Worm (Caenorhabditis elegans) whole organism, mixed stage, embryonic: ENCODE results near the gene str-262.
A peak's percentile ranks its signal among the peaks of the same experiment; 100 is the strongest.

Experiments used
- M03D4.4 ChIP-seq: sonication (generic microtip); optimal IDR thresholded peaks from 2 replicates; lab custom pipeline; 2017; ENCODE audit warnings: mild to moderate bottlenecking, missing genetic modification characterization, missing compliant biosample characterization
- bed-3 ChIP-seq: fragments of 200-800 bp; sonication (Bioruptor generic); optimal IDR thresholded peaks from 3 replicates; lab custom pipeline; 2018; ENCODE audit warnings: mild to moderate bottlenecking, missing genetic modification characterization, moderate library complexity, missing compliant biosample characterization
- blmp-1 ChIP-seq: fragments of 150-350 bp; optimal IDR thresholded peaks from 2 replicates; lab custom pipeline; 2014; ENCODE audit warnings: missing biosample characterization, missing genetic modification characterization
- ceh-39 ChIP-seq: fragments of 150-350 bp; optimal IDR thresholded peaks from 2 replicates; lab custom pipeline; 2014; ENCODE audit warnings: missing biosample characterization, missing genetic modification characterization
- ceh-43 ChIP-seq: fragments of 200-800 bp; sonication (Bioruptor generic); optimal IDR thresholded peaks from 2 replicates; lab custom pipeline; 2018; ENCODE audit warnings: mild to moderate bottlenecking, missing genetic modification characterization, moderate library complexity, missing compliant biosample characterization
- ceh-83 ChIP-seq: fragments of 200-800 bp; sonication (Bioruptor generic); optimal IDR thresholded peaks from 2 replicates; lab custom pipeline; 2018; ENCODE audit warnings: mild to moderate bottlenecking, missing genetic modification characterization, missing compliant biosample characterization
- ces-1 ChIP-seq: fragments of 150-350 bp; optimal IDR thresholded peaks from 2 replicates; lab custom pipeline; 2014; ENCODE audit warnings: missing biosample characterization, missing genetic modification reagents, missing genetic modification characterization
- cnd-1 ChIP-seq: fragments of 200-800 bp; sonication (Bioruptor generic); optimal IDR thresholded peaks from 2 replicates; lab custom pipeline; 2018; ENCODE audit warnings: mild to moderate bottlenecking, missing genetic modification characterization, missing compliant biosample characterization
- drap-1 ChIP-seq: fragments of 200-800 bp; sonication (Bioruptor generic); optimal IDR thresholded peaks from 3 replicates; lab custom pipeline; 2018; ENCODE audit warnings: mild to moderate bottlenecking, missing genetic modification characterization, missing compliant biosample characterization
- elt-1 ChIP-seq: sonication (generic microtip); optimal IDR thresholded peaks from 2 replicates; lab custom pipeline; 2017; ENCODE audit warnings: missing genetic modification characterization, mild to moderate bottlenecking, missing compliant biosample characterization, antibody characterized with exemption, moderate library complexity, borderline replicate concordance; ENCODE audit not compliant: insufficient read depth
- elt-3 ChIP-seq: fragments of 150-350 bp; optimal IDR thresholded peaks from 2 replicates; lab custom pipeline; 2014; ENCODE audit warnings: missing biosample characterization, missing genetic modification characterization
- flh-1 ChIP-seq: fragments of 200-800 bp; sonication (Bioruptor generic); optimal IDR thresholded peaks from 2 replicates; lab custom pipeline; 2018; ENCODE audit warnings: mild to moderate bottlenecking, missing genetic modification characterization, moderate library complexity, missing compliant biosample characterization
- ham-2 ChIP-seq: fragments of 200-800 bp; sonication (Bioruptor generic); optimal IDR thresholded peaks from 2 replicates; lab custom pipeline; 2018; ENCODE audit warnings: mild to moderate bottlenecking, missing genetic modification characterization, missing compliant biosample characterization
- hlh-1 ChIP-seq: fragments of 150-350 bp; optimal IDR thresholded peaks from 2 replicates; lab custom pipeline; 2014; ENCODE audit warnings: missing biosample characterization, missing genetic modification reagents, missing genetic modification characterization
- lin-13 ChIP-seq: fragments of 150-350 bp; optimal IDR thresholded peaks from 2 replicates; lab custom pipeline; 2014; ENCODE audit warnings: missing biosample characterization, missing genetic modification characterization
- lin-32 ChIP-seq: fragments of 200-800 bp; sonication (Bioruptor generic); optimal IDR thresholded peaks from 2 replicates; lab custom pipeline; 2018; ENCODE audit warnings: mild to moderate bottlenecking, missing genetic modification characterization, missing compliant biosample characterization
- lsy-2 ChIP-seq: fragments of 150-350 bp; optimal IDR thresholded peaks from 2 replicates; lab custom pipeline; 2014; ENCODE audit warnings: missing biosample characterization, missing genetic modification characterization
- mab-5 ChIP-seq: fragments of 150-350 bp; optimal IDR thresholded peaks from 2 replicates; lab custom pipeline; 2014; ENCODE audit warnings: missing biosample characterization, missing genetic modification characterization
- mep-1 ChIP-seq: fragments of 150-350 bp; optimal IDR thresholded peaks from 2 replicates; lab custom pipeline; 2017; ENCODE audit warnings: missing biosample characterization, missing genetic modification reagents, missing genetic modification characterization, inconsistent platforms
- mls-2 ChIP-seq: sonication (generic microtip); optimal IDR thresholded peaks from 2 replicates; lab custom pipeline; 2016; ENCODE audit warnings: mild to moderate bottlenecking, missing genetic modification characterization, moderate library complexity, missing compliant biosample characterization
- nhr-2 ChIP-seq: fragments of 150-350 bp; optimal IDR thresholded peaks from 2 replicates; lab custom pipeline; 2014; ENCODE audit warnings: missing biosample characterization, missing genetic modification characterization
- nhr-237 ChIP-seq: fragments of 150-350 bp; optimal IDR thresholded peaks from 2 replicates; lab custom pipeline; 2014; ENCODE audit warnings: missing biosample characterization, missing genetic modification characterization
- nhr-28 ChIP-seq: fragments of 150-350 bp; optimal IDR thresholded peaks from 2 replicates; lab custom pipeline; 2014; ENCODE audit warnings: missing biosample characterization, missing genetic modification characterization
- nhr-76 ChIP-seq: sonication (generic microtip); optimal IDR thresholded peaks from 2 replicates; lab custom pipeline; 2017; ENCODE audit warnings: missing biosample characterization, missing genetic modification characterization
- pha-4 ChIP-seq: fragments of 150-350 bp; optimal IDR thresholded peaks from 2 replicates; lab custom pipeline; 2018; ENCODE audit warnings: missing biosample characterization, missing genetic modification reagents, missing genetic modification characterization
- sem-2 ChIP-seq: fragments of 200-800 bp; sonication (Bioruptor generic); optimal IDR thresholded peaks from 2 replicates; lab custom pipeline; 2018; ENCODE audit warnings: mild to moderate bottlenecking, missing genetic modification characterization, missing compliant biosample characterization
- snpc-4 ChIP-seq: fragments of 150-350 bp; optimal IDR thresholded peaks from 2 replicates; lab custom pipeline; 2014; ENCODE audit warnings: missing biosample characterization, missing genetic modification characterization
- sptf-1 ChIP-seq: sonication (generic microtip); optimal IDR thresholded peaks from 2 replicates; lab custom pipeline; 2017; ENCODE audit warnings: mild to moderate bottlenecking, missing genetic modification characterization, moderate library complexity, missing compliant biosample characterization
- tbx-8 ChIP-seq: fragments of 200-800 bp; sonication (Bioruptor generic); optimal IDR thresholded peaks from 2 replicates; lab custom pipeline; 2018; ENCODE audit warnings: mild to moderate bottlenecking, missing genetic modification characterization, moderate library complexity, missing compliant biosample characterization
- unc-120 ChIP-seq: sonication (generic microtip); optimal IDR thresholded peaks from 2 replicates; lab custom pipeline; 2017; ENCODE audit warnings: missing genetic modification characterization, missing compliant biosample characterization; ENCODE audit not compliant: poor library complexity, severe bottlenecking
- unc-39 ChIP-seq: fragments of 150-350 bp; optimal IDR thresholded peaks from 2 replicates; lab custom pipeline; 2014; ENCODE audit warnings: missing biosample characterization, missing genetic modification characterization
- unc-62 ChIP-seq: fragments of 150-350 bp; optimal IDR thresholded peaks from 2 replicates; lab custom pipeline; 2014; ENCODE audit warnings: missing biosample characterization, missing genetic modification reagents, missing genetic modification characterization
- zip-8 ChIP-seq: fragments of 150-350 bp; optimal IDR thresholded peaks from 2 replicates; lab custom pipeline; 2014; ENCODE audit warnings: missing biosample characterization, missing genetic modification characterization
- ztf-11 ChIP-seq: fragments of 150-350 bp; optimal IDR thresholded peaks from 2 replicates; lab custom pipeline; 2014; ENCODE audit warnings: missing biosample characterization, missing genetic modification characterization

The str-262 gene

ce11 chrV:779999-780398, 27.4 kb upstream of the str-262 start, which contains the start of gene srbc-60:
srbc-60 (plus strand) TSS chrV:780299.
- no peak for TF ChIP-seq bed-3 (GFP tag; lab: Kevin White, UChicago)
- no peak for TF ChIP-seq elt-1 (tag; lab: Kevin White, UChicago)
- TF ChIP-seq nhr-28 (tag; lab: Kevin White, UChicago): no peak
- no peak for TF ChIP-seq ces-1 (GFP tag; lab: Kevin White, UChicago)
- TF ChIP-seq ham-2 (GFP tag; lab: Kevin White, UChicago): no peak
- TF ChIP-seq sem-2 (GFP tag; lab: Kevin White, UChicago): no peak
- TF ChIP-seq snpc-4 (tag; lab: Kevin White, UChicago): no peak
- TF ChIP-seq zip-8 (tag; lab: Kevin White, UChicago): no peak
- no peak for TF ChIP-seq mls-2
- no peak for TF ChIP-seq mab-5 (tag; lab: Kevin White, UChicago)
- TF ChIP-seq lin-13 (tag; lab: Kevin White, UChicago): no peak
- no peak for TF ChIP-seq mep-1
- TF ChIP-seq M03D4.4 (tag; lab: Kevin White, UChicago): no peak
- no peak for TF ChIP-seq cnd-1 (tag; lab: Kevin White, UChicago)
- TF ChIP-seq unc-62 (GFP tag; lab: Kevin White, UChicago): no peak
- TF ChIP-seq flh-1 (GFP tag; lab: Kevin White, UChicago): no peak
- no peak for TF ChIP-seq ztf-11 (tag; lab: Kevin White, UChicago)
- no peak for TF ChIP-seq elt-3 (tag; lab: Kevin White, UChicago)
- no peak for TF ChIP-seq lin-32

DNA sequence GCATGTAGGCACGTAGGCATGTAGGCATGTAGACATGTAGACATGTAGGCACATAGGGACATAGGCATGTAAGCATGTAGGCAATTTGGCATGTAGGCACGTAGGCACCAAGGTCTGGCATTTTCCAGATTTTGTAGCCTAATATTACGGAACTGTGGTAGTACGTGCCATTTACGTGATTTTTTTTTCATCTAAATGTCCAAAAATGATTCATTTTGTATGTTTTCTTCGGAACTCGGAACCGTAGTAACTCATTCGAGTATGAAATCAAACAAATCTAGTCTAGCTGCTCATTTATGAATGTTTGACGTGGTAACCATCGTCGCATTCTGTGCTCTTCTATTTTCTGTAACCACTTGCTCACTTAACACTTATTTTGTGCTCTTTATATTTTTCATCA, 25.8 kb upstream of the str-262 start, which contains the start of gene srbc-59:
Gene srbc-59, plus strand, starts transcription at position 301 of the 400 bp plus-strand sequence.
- no peak for TF ChIP-seq mep-1
- no peak for TF ChIP-seq ham-2 (GFP tag; lab: Kevin White, UChicago)
- TF ChIP-seq sptf-1 (tag; lab: Kevin White, UChicago): no peak
- TF ChIP-seq lin-32: no peak
- TF ChIP-seq ceh-39: no peak
- TF ChIP-seq flh-1 (GFP tag; lab: Kevin White, UChicago): no peak
- TF ChIP-seq elt-1 (tag; lab: Kevin White, UChicago): no peak
- TF ChIP-seq nhr-237 (tag; lab: Kevin White, UChicago): no peak
- TF ChIP-seq blmp-1: no peak
- TF ChIP-seq lin-13 (tag; lab: Kevin White, UChicago): no peak
- TF ChIP-seq mab-5 (tag; lab: Kevin White, UChicago): no peak
- TF ChIP-seq snpc-4 (tag; lab: Kevin White, UChicago): no peak
- TF ChIP-seq ceh-43 (GFP tag; lab: Kevin White, UChicago): no peak
- TF ChIP-seq sem-2 (GFP tag; lab: Kevin White, UChicago): no peak
- TF ChIP-seq, all 35 proteins: peak for 0

DNA sequence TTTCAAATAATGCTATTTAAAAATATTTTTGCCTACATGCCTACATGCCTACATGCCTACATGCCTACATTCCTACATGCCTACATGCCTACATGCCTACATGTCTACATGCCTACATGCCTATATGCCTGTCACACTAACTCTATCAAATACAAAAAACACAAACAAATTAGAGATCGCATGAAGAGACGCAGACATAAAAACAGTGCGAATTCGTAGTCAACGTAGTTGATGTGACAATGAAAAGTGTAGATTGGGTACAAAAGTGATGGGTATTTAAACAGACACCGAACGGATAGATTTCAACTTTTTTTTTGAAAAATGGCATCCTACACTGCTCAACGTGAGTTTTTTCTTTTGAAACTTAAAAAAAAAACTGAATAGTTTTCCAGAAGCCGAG, 24.7 kb upstream of the str-262 start, which contains the start of gene R09E12.9:
Gene R09E12.9, plus strand, starts transcription at position 316 of the 400 bp plus-strand sequence.
- TF ChIP-seq nhr-28 (tag; lab: Kevin White, UChicago) (peak; percentile 83), nhr-237 (tag; lab: Kevin White, UChicago) (no peak)

DNA sequence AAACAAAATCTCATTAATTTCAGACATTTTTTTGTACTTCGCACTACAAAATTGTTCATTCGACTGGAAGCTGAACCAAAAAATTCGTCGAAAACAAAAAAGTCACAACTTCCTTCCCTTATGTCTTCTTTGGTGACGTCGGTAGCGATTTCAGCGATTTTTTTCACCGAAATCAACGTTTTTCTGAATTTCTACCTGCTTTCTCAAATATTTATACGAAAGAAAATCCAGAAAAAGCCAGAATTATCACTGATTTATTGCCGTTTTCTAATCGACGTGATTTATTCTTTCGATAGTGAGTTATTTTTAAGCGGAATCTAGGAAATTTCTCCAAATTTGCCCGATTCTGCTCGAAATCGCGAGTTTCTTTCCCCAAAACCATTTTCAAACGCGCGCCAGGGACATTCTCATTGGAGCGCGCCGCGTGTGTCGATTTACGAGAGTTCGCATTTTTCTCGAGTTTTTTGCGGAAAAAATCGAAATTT, 22.3 kb upstream of the str-262 start, which contains the start of gene srbc-58:
Gene srbc-58, plus strand, starts transcription at position 121 of the 485 bp plus-strand sequence.
- peak; percentile 16 for TF ChIP-seq mep-1
- TF ChIP-seq mls-2: no peak

DNA sequence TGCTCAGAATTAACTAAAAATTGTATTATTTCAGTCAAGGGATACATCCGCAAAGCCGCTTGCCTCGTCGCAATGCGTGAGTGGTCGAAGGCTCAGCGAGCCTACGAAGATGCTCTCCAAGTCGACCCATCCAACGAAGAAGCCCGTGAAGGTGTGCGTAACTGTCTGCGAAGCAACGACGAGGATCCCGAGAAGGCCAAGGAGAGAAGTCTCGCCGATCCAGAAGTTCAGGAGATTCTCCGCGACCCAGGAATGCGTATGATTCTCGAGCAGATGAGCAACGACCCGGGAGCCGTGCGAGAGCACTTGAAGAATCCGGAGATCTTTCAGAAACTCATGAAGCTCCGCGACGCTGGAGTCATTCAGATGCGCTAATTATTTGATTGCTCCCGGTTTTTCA, 21.8 kb upstream of the str-262 start:
- TF ChIP-seq lin-13 (tag; lab: Kevin White, UChicago): no peak
- no peak for TF ChIP-seq pha-4 (tag; lab: Kevin White, UChicago)
- no peak for TF ChIP-seq bed-3 (GFP tag; lab: Kevin White, UChicago)
- TF ChIP-seq mls-2: no peak
- no peak for TF ChIP-seq elt-1 (tag; lab: Kevin White, UChicago)
- TF ChIP-seq lin-32: no peak
- no peak for TF ChIP-seq ceh-83 (GFP tag; lab: Kevin White, UChicago)
- no peak for TF ChIP-seq ztf-11 (tag; lab: Kevin White, UChicago)
- TF ChIP-seq, all 35 proteins: peak for 0

DNA sequence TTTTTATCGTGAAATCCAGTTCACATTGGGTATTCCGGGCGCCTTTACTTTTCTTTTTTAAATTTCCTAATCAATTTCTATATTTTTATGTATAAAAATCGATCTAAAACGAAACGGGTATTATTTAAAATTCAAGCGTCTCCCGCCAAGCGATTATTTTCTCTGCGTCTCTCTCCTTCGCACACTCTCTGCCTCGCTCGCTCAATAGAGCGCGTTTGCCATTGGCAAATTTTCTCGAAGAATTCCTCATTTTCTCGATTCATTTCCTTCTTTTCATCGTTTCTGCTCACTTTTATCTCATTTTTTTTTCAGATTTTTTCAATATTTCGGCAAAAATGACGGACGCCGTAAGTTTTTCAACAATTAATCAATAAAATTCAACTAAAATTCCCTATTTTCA, 20.7 kb upstream of the str-262 start, which contains the start of gene sti-1:
Gene sti-1, plus strand, starts transcription at position 263 of the 400 bp plus-strand sequence.
- TF ChIP-seq mab-5 (tag; lab: Kevin White, UChicago) (peak; percentile 77), unc-39 (no peak), M03D4.4 (tag; lab: Kevin White, UChicago) (peak; percentile 5), drap-1 (no peak), hlh-1 (tag; lab: Kevin White, UChicago) (peak; percentile 19), mls-2 (peak; percentile 26), ceh-83 (GFP tag; lab: Kevin White, UChicago) (no peak), ces-1 (GFP tag; lab: Kevin White, UChicago) (peak; percentile 78), mep-1 (peak; percentile 94), snpc-4 (tag; lab: Kevin White, UChicago) (no peak), lin-32 (no peak), zip-8 (tag; lab: Kevin White, UChicago) (no peak), elt-3 (tag; lab: Kevin White, UChicago) (no peak), blmp-1 (no peak), unc-120 (peak; percentile 50), tbx-8 (no peak), unc-62 (GFP tag; lab: Kevin White, UChicago) (peak; percentile 48), pha-4 (tag; lab: Kevin White, UChicago) (peak; percentile 70), sptf-1 (tag; lab: Kevin White, UChicago) (peak; percentile 49), nhr-237 (tag; lab: Kevin White, UChicago) (peak; percentile 87), nhr-2 (tag; lab: Kevin White, UChicago) (peak; percentile 38), lsy-2 (tag; lab: Kevin White, UChicago) (peak; percentile 78), ham-2 (GFP tag; lab: Kevin White, UChicago) (no peak), lin-13 (tag; lab: Kevin White, UChicago) (peak; percentile 69), nhr-76 (no peak), sem-2 (GFP tag; lab: Kevin White, UChicago) (no peak), ceh-39 (peak; percentile 84)
- TF ChIP-seq, all 35 proteins: peak for 15
